Worm (Caenorhabditis elegans): ENCODE data around the gene F13B6.3.

F13B6.3 gene

ce11 chrIV:7497205-7497604, 31.4 kb upstream of the F13B6.3 start:
- no peak for TF ChIP-seq eor-1 (tag; optimal IDR thresholded peaks at IDR 0.05)
- TF ChIP-seq nhr-11 (tag; optimal IDR thresholded peaks at IDR 0.05) = no peak
- no peak for TF ChIP-seq mml-1 (tag; optimal IDR thresholded peaks at IDR 0.05)
- no peak for TF ChIP-seq snpc-4 (tag; optimal IDR thresholded peaks at IDR 0.05)
- no peak for TF ChIP-seq nhr-28 (tag; optimal IDR thresholded peaks at IDR 0.05)
- no peak for TF ChIP-seq lin-39 (tag; optimal IDR thresholded peaks at IDR 0.05)
- TF ChIP-seq nhr-43 (tag; optimal IDR thresholded peaks at IDR 0.05; ENCODE audit: poor library complexity, severe bottlenecking) = no peak
- peak; percentile 52 for TF ChIP-seq pqm-1 (tag; optimal IDR thresholded peaks at IDR 0.05)
- TF ChIP-seq elt-2 (tag; optimal IDR thresholded peaks at IDR 0.05) = peak; percentile 50
- TF ChIP-seq ceh-9 (tag; optimal IDR thresholded peaks at IDR 0.05) = no peak
- TF ChIP-seq zag-1 (tag; optimal IDR thresholded peaks at IDR 0.05) = no peak
- TF ChIP-seq elt-3 (tag; optimal IDR thresholded peaks at IDR 0.05) = no peak

ce11 chrIV:7491464-7491863, 25.7 kb upstream of the F13B6.3 start, which contains the start of gene F55G1.1:
Gene F55G1.1 (plus strand): TSS chrIV:7491764.
- TF ChIP-seq ceh-82 (tag; optimal IDR thresholded peaks at IDR 0.05) = no peak
- TF ChIP-seq nhr-237 (tag; optimal IDR thresholded peaks at IDR 0.05) = no peak

- TF ChIP-seq ama-1 (optimal IDR thresholded peaks at IDR 0.05) = no peak
Observed at ce11 chrIV:7488457-7488783, 22.7 kb upstream of the F13B6.3 start.

- TF ChIP-seq nhr-43 (tag; optimal IDR thresholded peaks at IDR 0.05; ENCODE audit: poor library complexity, severe bottlenecking) (peak; percentile 51), nfya-1 (tag; optimal IDR thresholded peaks at IDR 0.05; ENCODE audit: insufficient read depth) (no peak), egl-5 (tag; optimal IDR thresholded peaks at IDR 0.05) (no peak), nhr-25 (tag; optimal IDR thresholded peaks at IDR 0.05) (peak; percentile 90), nhr-77 (tag; optimal IDR thresholded peaks at IDR 0.05) (no peak), eor-1 (tag; optimal IDR thresholded peaks at IDR 0.05) (no peak), lsy-12 (tag; optimal IDR thresholded peaks at IDR 0.05) (peak; percentile 6), nhr-12 (tag; optimal IDR thresholded peaks at IDR 0.05) (no peak), R02D3.7 (tag; optimal IDR thresholded peaks at IDR 0.05) (no peak), ceh-16 (tag; optimal IDR thresholded peaks at IDR 0.05) (no peak), nhr-67 (tag; optimal IDR thresholded peaks at IDR 0.05) (no peak), daf-12 (tag; optimal IDR thresholded peaks at IDR 0.05) (no peak), ztf-11 (tag; optimal IDR thresholded peaks at IDR 0.05) (no peak), unc-62 (GFP tag; optimal IDR thresholded peaks at IDR 0.05) (no peak), ama-1 (optimal IDR thresholded peaks at IDR 0.05) (no peak), elt-2 (tag; optimal IDR thresholded peaks at IDR 0.05) (peak; percentile 27), pha-4 (tag; optimal IDR thresholded peaks at IDR 0.05) (peak; percentile 43), ceh-28 (tag; optimal IDR thresholded peaks at IDR 0.05) (no peak), tbx-2 (tag; optimal IDR thresholded peaks at IDR 0.05) (no peak), ceh-82 (tag; optimal IDR thresholded peaks at IDR 0.05) (no peak), elt-3 (tag; optimal IDR thresholded peaks at IDR 0.05) (no peak), nhr-76 (tag; optimal IDR thresholded peaks at IDR 0.05) (no peak), lin-15B (tag; optimal IDR thresholded peaks at IDR 0.05) (peak; percentile 4), snpc-4 (tag; optimal IDR thresholded peaks at IDR 0.05) (peak; percentile 6), hmg-11 (tag; optimal IDR thresholded peaks at IDR 0.05) (no peak), sea-2 (GFP tag; optimal IDR thresholded peaks at IDR 0.05) (no peak), pqm-1 (tag; optimal IDR thresholded peaks at IDR 0.05) (peak; percentile 33), egl-27 (tag; optimal IDR thresholded peaks at IDR 0.05) (no peak)
Observed at ce11 chrIV:7487554-7488456, 22.0 kb upstream of the F13B6.3 start, which contains the start of the genes his-60 and his-59. Gene his-60 (minus strand): TSS chrIV:7487992. Gene his-59 (plus strand): TSS chrIV:7488249.

Data from whole organism, L3 larva.